Worm (Caenorhabditis elegans) whole organism, young adult: Measurements from ENCODE around the gene mip-2.

ENCODE experiments used
- B0035.1 ChIP-seq: sonication (generic microtip); optimal IDR thresholded peaks from 2 replicates; lab custom pipeline; 2016; ENCODE audit warnings: missing genetic modification characterization, mild to moderate bottlenecking, missing compliant biosample characterization, missing genotype, missing genetic modification reagents
- B0261.1 ChIP-seq: sonication (generic microtip); optimal IDR thresholded peaks from 2 replicates; lab custom pipeline; 2016; ENCODE audit warnings: mild to moderate bottlenecking, missing genetic modification characterization, moderate library complexity, missing compliant biosample characterization
- C17E4.6 ChIP-seq: fragments of 200-800 bp; sonication (Bioruptor generic); IDR thresholded peaks from 2 replicates; pipeline ENCODE4 v1.3.6; 2022; ENCODE audit warnings: missing genetic modification reagents, missing genetic modification characterization, missing compliant biosample characterization
- D2030.7 ChIP-seq: fragments of 200-800 bp; sonication (Bioruptor generic); IDR thresholded peaks from 2 replicates; pipeline ENCODE4 v1.3.6; 2022; ENCODE audit warnings: missing genetic modification reagents, missing genetic modification characterization, missing compliant biosample characterization
- F39B2.1 ChIP-seq: fragments of 200-800 bp; sonication (Bioruptor generic); IDR thresholded peaks from 2 replicates; pipeline ENCODE4 v1.3.6; 2022; ENCODE audit warnings: missing genetic modification reagents, missing genetic modification characterization, missing compliant biosample characterization
- F55B11.4 ChIP-seq: sonication (generic microtip); optimal IDR thresholded peaks from 2 replicates; lab custom pipeline; 2016; ENCODE audit warnings: missing compliant biosample characterization, missing genetic modification characterization, borderline replicate concordance; ENCODE audit not compliant: insufficient read depth
- K11D2.4 ChIP-seq: fragments of 200-800 bp; sonication (Bioruptor generic); IDR thresholded peaks from 2 replicates; pipeline ENCODE4 v1.3.6; 2022; ENCODE audit warnings: missing genetic modification reagents, missing genetic modification characterization, missing compliant biosample characterization
- T07F8.4 ChIP-seq: sonication (generic microtip); optimal IDR thresholded peaks from 2 replicates; lab custom pipeline; 2016; ENCODE audit warnings: mild to moderate bottlenecking, missing genetic modification characterization, moderate library complexity, missing compliant biosample characterization
- T26A5.8 ChIP-seq: sonication (generic microtip); optimal IDR thresholded peaks from 2 replicates; lab custom pipeline; 2016; ENCODE audit warnings: missing genetic modification characterization, missing compliant biosample characterization
- Y53F4B.3 ChIP-seq: fragments of 200-800 bp; sonication (Bioruptor generic); IDR thresholded peaks from 2 replicates; pipeline ENCODE4 v1.3.6; 2022; ENCODE audit warnings: missing genetic modification reagents, missing genetic modification characterization, missing compliant biosample characterization
- Y53G8AR.9 ChIP-seq: fragments of 200-800 bp; sonication (Bioruptor generic); conservative IDR thresholded peaks from 2 replicates; pipeline ENCODE4 v1.3.6; 2022; ENCODE audit warnings: missing genetic modification reagents, missing genetic modification characterization, missing compliant biosample characterization
- Y79H2A.3 ChIP-seq: fragments of 200-800 bp; sonication (Bioruptor generic); conservative IDR thresholded peaks from 2 replicates; pipeline ENCODE4 v1.3.6; 2022; ENCODE audit warnings: missing genetic modification reagents, missing genetic modification characterization, missing compliant biosample characterization
- Y95B8A.8 ChIP-seq: fragments of 200-800 bp; sonication (Bioruptor generic); IDR thresholded peaks from 2 replicates; pipeline ENCODE4 v1.3.6; 2022; ENCODE audit warnings: missing genetic modification reagents, missing genetic modification characterization, missing compliant biosample characterization
- ZK185.1 ChIP-seq: sonication (generic microtip); optimal IDR thresholded peaks from 2 replicates; lab custom pipeline; 2016; ENCODE audit warnings: mild to moderate bottlenecking, missing genetic modification characterization, missing compliant biosample characterization; ENCODE audit not compliant: poor library complexity, severe bottlenecking
- akir-1 ChIP-seq: fragments of 200-800 bp; sonication (Bioruptor generic); optimal IDR thresholded peaks from 2 replicates; lab custom pipeline; 2018; ENCODE audit warnings: mild to moderate bottlenecking, missing genetic modification characterization, moderate library complexity, missing compliant biosample characterization
- aptf-2 ChIP-seq: fragments of 200-800 bp; sonication (Bioruptor generic); conservative IDR thresholded peaks from 2 replicates; pipeline ENCODE4 v1.3.6; 2022; ENCODE audit warnings: missing genetic modification reagents, missing genetic modification characterization, missing compliant biosample characterization
- attf-5 ChIP-seq: fragments of 200-800 bp; sonication (Bioruptor generic); optimal IDR thresholded peaks from 2 replicates; lab custom pipeline; 2018; ENCODE audit warnings: mild to moderate bottlenecking, missing genetic modification characterization, missing compliant biosample characterization
- bed-1 ChIP-seq: fragments of 200-800 bp; sonication (Bioruptor generic); IDR thresholded peaks from 2 replicates; pipeline ENCODE4 v1.3.6; 2022; ENCODE audit warnings: missing genetic modification reagents, missing genetic modification characterization, missing compliant biosample characterization
- bed-2 ChIP-seq: fragments of 200-800 bp; sonication (Bioruptor generic); IDR thresholded peaks from 2 replicates; pipeline ENCODE4 v1.3.6; 2022; ENCODE audit warnings: missing genetic modification reagents, missing genetic modification characterization, missing compliant biosample characterization
- ceh-100 ChIP-seq: fragments of 200-800 bp; sonication (Bioruptor generic); IDR thresholded peaks from 2 replicates; pipeline ENCODE4 v1.3.6; 2022; ENCODE audit warnings: missing genetic modification reagents, missing genetic modification characterization, missing compliant biosample characterization
- ceh-27 ChIP-seq: fragments of 200-800 bp; sonication (Bioruptor generic); optimal IDR thresholded peaks from 2 replicates; lab custom pipeline; 2018; ENCODE audit warnings: mild to moderate bottlenecking, missing genetic modification characterization, moderate library complexity, missing compliant biosample characterization
- ceh-58 ChIP-seq: fragments of 200-800 bp; sonication (Bioruptor generic); IDR thresholded peaks from 2 replicates; pipeline ENCODE4 v1.3.6; 2022; ENCODE audit warnings: missing genetic modification characterization, missing compliant biosample characterization
- dox-1 ChIP-seq: fragments of 200-800 bp; sonication (Bioruptor generic); IDR thresholded peaks from 2 replicates; pipeline ENCODE4 v1.3.6; 2022; ENCODE audit warnings: missing genetic modification reagents, missing genetic modification characterization, missing compliant biosample characterization
- dpl-1 ChIP-seq: fragments of 150-350 bp; optimal IDR thresholded peaks from 2 replicates; lab custom pipeline; 2014; ENCODE audit warnings: missing biosample characterization, missing genetic modification reagents, missing genetic modification characterization
- efl-1 ChIP-seq: fragments of 150-350 bp; optimal IDR thresholded peaks from 2 replicates; lab custom pipeline; 2014; ENCODE audit warnings: missing biosample characterization, missing genetic modification reagents, missing genetic modification characterization
- egrh-3 ChIP-seq: fragments of 200-800 bp; sonication (Bioruptor generic); IDR thresholded peaks from 2 replicates; pipeline ENCODE4 v1.3.6; 2022; ENCODE audit warnings: missing genetic modification reagents, missing genetic modification characterization, missing compliant biosample characterization
- ekl-4 ChIP-seq: fragments of 200-800 bp; sonication (Bioruptor generic); IDR thresholded peaks from 2 replicates; pipeline ENCODE4 v1.3.6; 2022; ENCODE audit warnings: missing genetic modification reagents, missing genetic modification characterization, missing compliant biosample characterization
- ets-4 ChIP-seq: fragments of 200-800 bp; sonication (Bioruptor generic); optimal IDR thresholded peaks from 2 replicates; lab custom pipeline; 2018; ENCODE audit warnings: mild to moderate bottlenecking, missing genetic modification characterization, missing compliant biosample characterization
- fkh-3 ChIP-seq: sonication (generic microtip); optimal IDR thresholded peaks from 2 replicates; lab custom pipeline; 2016; ENCODE audit warnings: mild to moderate bottlenecking, missing genetic modification characterization, missing compliant biosample characterization
- hmg-20 ChIP-seq: fragments of 200-800 bp; sonication (Bioruptor generic); IDR thresholded peaks from 2 replicates; pipeline ENCODE4 v1.3.6; 2022; ENCODE audit warnings: missing genetic modification reagents, missing genetic modification characterization, missing compliant biosample characterization
- let-607 ChIP-seq, 2 experiments: fragments of 200-800 bp in 1 of 2; sonication (Bioruptor generic) in 1 of 2; sonication (generic microtip) in 1 of 2; optimal IDR thresholded peaks; 2 replicates each; lab custom pipeline; 2016 to 2018; ENCODE audit warnings: mild to moderate bottlenecking in 2 of 2, missing compliant biosample characterization in 2 of 2, missing genetic modification characterization in 2 of 2, moderate library complexity in 2 of 2, missing genotype in 1 of 2
- lir-1 ChIP-seq: fragments of 200-800 bp; sonication (Bioruptor generic); conservative IDR thresholded peaks from 2 replicates; pipeline ENCODE4 v1.3.6; 2022; ENCODE audit warnings: missing genetic modification reagents, missing genetic modification characterization, missing compliant biosample characterization
- madf-3 ChIP-seq: fragments of 200-800 bp; sonication (Bioruptor generic); IDR thresholded peaks from 2 replicates; pipeline ENCODE4 v1.3.6; 2022; ENCODE audit warnings: missing genetic modification reagents, missing genetic modification characterization, missing compliant biosample characterization
- madf-8 ChIP-seq: fragments of 200-800 bp; sonication (Bioruptor generic); conservative IDR thresholded peaks from 2 replicates; pipeline ENCODE4 v1.3.6; 2022; ENCODE audit warnings: missing genetic modification reagents, missing genetic modification characterization, missing compliant biosample characterization
- mes-4 ChIP-seq: sonication (generic microtip); optimal IDR thresholded peaks from 2 replicates; lab custom pipeline; 2016; ENCODE audit warnings: missing genotype, missing genetic modification characterization, missing compliant biosample characterization
- mxl-1 ChIP-seq: sonication (generic microtip); optimal IDR thresholded peaks from 2 replicates; lab custom pipeline; 2016; ENCODE audit warnings: missing genetic modification characterization, missing compliant biosample characterization
- nhr-120 ChIP-seq: fragments of 200-800 bp; sonication (Bioruptor generic); IDR thresholded peaks from 2 replicates; pipeline ENCODE4 v1.3.6; 2022; ENCODE audit warnings: missing genetic modification characterization, missing compliant biosample characterization
- nhr-27 ChIP-seq: fragments of 200-800 bp; sonication (Bioruptor generic); optimal IDR thresholded peaks from 2 replicates; lab custom pipeline; 2018; ENCODE audit warnings: mild to moderate bottlenecking, missing genetic modification characterization, moderate library complexity, missing compliant biosample characterization
- nhr-80 ChIP-seq: sonication (generic microtip); optimal IDR thresholded peaks from 2 replicates; lab custom pipeline; 2016; ENCODE audit warnings: missing genetic modification characterization, missing compliant biosample characterization
- rcor-1 ChIP-seq: fragments of 200-800 bp; sonication (Bioruptor generic); IDR thresholded peaks from 2 replicates; pipeline ENCODE4 v1.3.6; 2022; ENCODE audit warnings: missing genetic modification reagents, missing genetic modification characterization, missing compliant biosample characterization
- rec-8 ChIP-seq, 2 experiments: sonication (generic microtip); optimal IDR thresholded peaks; 2 replicates each; lab custom pipeline; 2016; ENCODE audit warnings: mild to moderate bottlenecking in 2 of 2, missing genetic modification characterization in 2 of 2, missing genetic modification reagents in 2 of 2, missing genotype in 2 of 2, missing biosample characterization in 1 of 2, missing compliant biosample characterization in 1 of 2, moderate library complexity in 1 of 2
- sea-2 ChIP-seq: fragments of 200-800 bp; sonication (Bioruptor generic); IDR thresholded peaks from 2 replicates; pipeline ENCODE4 v1.3.6; 2022; ENCODE audit warnings: missing genetic modification characterization, missing compliant biosample characterization
- snpc-3.4 ChIP-seq: sonication (generic microtip); optimal IDR thresholded peaks from 2 replicates; lab custom pipeline; 2017; ENCODE audit warnings: missing genetic modification characterization, mild to moderate bottlenecking, missing compliant biosample characterization, antibody characterized with exemption, moderate library complexity, missing genotype, missing genetic modification reagents
- sptf-2 ChIP-seq: fragments of 200-800 bp; sonication (Bioruptor generic); optimal IDR thresholded peaks from 2 replicates; lab custom pipeline; 2018; ENCODE audit warnings: mild to moderate bottlenecking, missing genetic modification characterization, missing compliant biosample characterization
- tbx-9 ChIP-seq: sonication (generic microtip); optimal IDR thresholded peaks from 2 replicates; lab custom pipeline; 2016; ENCODE audit warnings: borderline replicate concordance, missing genetic modification characterization, inconsistent platforms, missing compliant biosample characterization
- unc-130 ChIP-seq: sonication (generic microtip); optimal IDR thresholded peaks from 2 replicates; lab custom pipeline; 2016; ENCODE audit warnings: missing genetic modification reagents, missing genetic modification characterization, missing compliant biosample characterization
- zfh-2 ChIP-seq: fragments of 200-800 bp; sonication (Bioruptor generic); conservative IDR thresholded peaks from 2 replicates; pipeline ENCODE4 v1.3.6; 2022; ENCODE audit warnings: missing genetic modification reagents, missing genetic modification characterization, missing compliant biosample characterization
- ztf-28 ChIP-seq: fragments of 200-800 bp; sonication (Bioruptor generic); IDR thresholded peaks from 2 replicates; pipeline ENCODE4 v1.3.6; 2022; ENCODE audit warnings: missing genetic modification reagents, missing genetic modification characterization, missing compliant biosample characterization

mip-2 gene

DNA sequence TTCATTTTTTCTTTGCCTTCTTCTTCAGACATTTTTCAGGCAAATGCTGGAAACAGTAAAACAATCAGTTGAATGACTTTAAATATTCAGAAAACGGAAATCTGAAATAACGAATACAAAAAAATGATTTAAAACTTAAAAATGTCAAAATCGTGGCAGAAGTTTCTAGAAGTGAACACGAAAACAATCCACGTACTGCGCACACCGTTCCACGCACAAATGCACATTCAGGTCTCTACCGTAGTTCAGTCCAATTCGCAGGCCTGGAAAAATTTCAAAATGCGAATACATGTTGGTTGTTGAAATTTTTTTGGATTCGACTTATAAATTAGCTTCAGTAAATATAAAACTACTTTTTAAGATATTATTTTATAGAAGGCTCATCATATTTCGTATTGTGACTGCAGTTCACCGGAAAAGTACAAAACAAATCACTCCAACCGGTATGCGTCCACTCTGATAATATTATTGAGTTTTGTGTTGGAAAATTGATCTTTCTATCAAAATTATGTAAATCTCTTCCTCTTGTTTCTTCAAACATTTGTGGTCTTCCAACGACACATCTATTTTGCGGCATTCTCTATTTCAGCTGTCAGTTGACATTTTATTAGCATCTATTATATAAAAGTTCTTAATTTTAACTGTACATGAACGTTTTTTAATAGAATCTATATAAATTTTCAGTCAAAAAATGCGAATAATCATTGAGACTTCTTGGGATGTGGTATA lies at the start of gene mip-2, which contains the start of gene F58G11.4:
Gene mip-2, minus strand, starts transcription at position 48 of the 729 bp plus-strand sequence.
Gene F58G11.4, plus strand, starts transcription at position 679 of the 729 bp plus-strand sequence.
- TF ChIP-seq madf-3 (GFP tag; lab: Robert Waterston, UW): no peak
- no peak for TF ChIP-seq K11D2.4
- TF ChIP-seq let-607 (tag; optimal IDR thresholded peaks at IDR 0.05; lab: Kevin White, UChicago): no peak
- no peak for TF ChIP-seq B0261.1 (tag; lab: Kevin White, UChicago)
- no peak for TF ChIP-seq T26A5.8 (tag; lab: Kevin White, UChicago)
- TF ChIP-seq efl-1 (GFP tag; lab: Kevin White, UChicago): peak; percentile 37
- no peak for TF ChIP-seq ekl-4 (GFP tag; lab: Robert Waterston, UW)
- no peak for TF ChIP-seq nhr-120 (GFP tag; lab: Robert Waterston, UW)
- TF ChIP-seq hmg-20 (GFP tag; lab: Robert Waterston, UW): no peak
- TF ChIP-seq dox-1 (GFP tag; lab: Robert Waterston, UW): no peak; the same call in 1 of the 2 replicates
- no peak for TF ChIP-seq Y53F4B.3 (GFP tag; lab: Robert Waterston, UW)
- no peak for TF ChIP-seq mes-4 (tag; lab: Kevin White, UChicago)
- TF ChIP-seq ztf-28 (GFP tag; lab: Robert Waterston, UW): no peak
- no peak for TF ChIP-seq bed-2
- TF ChIP-seq sptf-2: no peak
- no peak for TF ChIP-seq akir-1 (GFP tag; lab: Kevin White, UChicago)
- no peak for TF ChIP-seq lir-1 (GFP tag; lab: Robert Waterston, UW)
- TF ChIP-seq tbx-9 (tag; lab: Kevin White, UChicago): no peak
- TF ChIP-seq ets-4 (GFP tag; lab: Kevin White, UChicago): no peak
- TF ChIP-seq attf-5 (GFP tag; lab: Kevin White, UChicago): no peak
- TF ChIP-seq aptf-2 (GFP tag; lab: Robert Waterston, UW): no peak
- no peak for TF ChIP-seq sea-2 (GFP tag; lab: Robert Waterston, UW)
- TF ChIP-seq nhr-80 (tag; lab: Kevin White, UChicago): no peak
- TF ChIP-seq mxl-1 (tag; lab: Kevin White, UChicago): no peak
- no peak for TF ChIP-seq unc-130 (GFP tag; lab: Kevin White, UChicago)
- no peak for TF ChIP-seq fkh-3 (tag; lab: Kevin White, UChicago)
- TF ChIP-seq D2030.7 (GFP tag; lab: Robert Waterston, UW): peak; percentile 43
- no peak for TF ChIP-seq Y95B8A.8 (GFP tag; lab: Robert Waterston, UW)
- no peak for TF ChIP-seq T07F8.4 (tag; lab: Kevin White, UChicago)
- no peak for TF ChIP-seq dpl-1
- no peak for TF ChIP-seq F39B2.1
- TF ChIP-seq B0035.1 (tag; lab: Kevin White, UChicago): no peak
- TF ChIP-seq zfh-2 (GFP tag; lab: Robert Waterston, UW): no peak
- no peak for TF ChIP-seq F55B11.4 (tag; lab: Kevin White, UChicago)
- TF ChIP-seq rcor-1: peak; percentile 9; the same call in 1 of the 2 replicates
- peak; percentile 93 for TF ChIP-seq madf-8
- TF ChIP-seq Y53G8AR.9 (GFP tag; lab: Robert Waterston, UW): no peak
- no peak for TF ChIP-seq Y79H2A.3
- no peak for TF ChIP-seq bed-1
- no peak for TF ChIP-seq C17E4.6 (GFP tag; lab: Robert Waterston, UW)
- TF ChIP-seq ceh-58: no peak
- TF ChIP-seq ZK185.1: no peak
- TF ChIP-seq rec-8 (tag; optimal IDR thresholded peaks at IDR 0.05; lab: Kevin White, UChicago): no peak
- TF ChIP-seq ceh-100 (GFP tag; lab: Robert Waterston, UW): 0 out of 2 replicates have a peak, but pooled peaks have one; percentile 21
- TF ChIP-seq snpc-3.4: no peak
- no peak for TF ChIP-seq nhr-27
- no peak for TF ChIP-seq egrh-3 (GFP tag; lab: Robert Waterston, UW)
- no peak for TF ChIP-seq ceh-27
